Fruit fly (Drosophila melanogaster): ENCODE data around the gene CG8032.

The CG8032 gene

dm6 chr3R:8670529-8671491 lies 6.9 kb downstream of the CG8032 start, which contains the start of gene p (continued):
- TF ChIP-seq fd96Cb (tag; optimal IDR thresholded peaks at IDR 0.05) (no peak), hkb (optimal IDR thresholded peaks at IDR 0.05) (no peak), hkb (GFP tag; IDR thresholded peaks at IDR 0.05) (peak; percentile 55; the same call in 1 of the 2 replicates), knrl (GFP tag; IDR thresholded peaks at IDR 0.05; ENCODE audit: partially characterized antibody) (no peak), h (optimal IDR thresholded peaks at IDR 0.05) (no peak), CG8924 (tag; optimal IDR thresholded peaks at IDR 0.05) (peak; percentile 21), HmgZ (tag; optimal IDR thresholded peaks at IDR 0.05) (peak; percentile 37), CG9727 (GFP tag; optimal IDR thresholded peaks at IDR 0.05) (peak; percentile 37), CG4424 (GFP tag; optimal IDR thresholded peaks at IDR 0.05) (peak; percentile 34), CG15514 (GFP tag; optimal IDR thresholded peaks at IDR 0.05) (peak; percentile 4), CG8290 (GFP tag; optimal IDR thresholded peaks at IDR 0.05) (peak; percentile 57), CG8290 (tag; optimal IDR thresholded peaks at IDR 0.05) (peak in 1 of 2 experiments; percentile 71), ash1 (GFP tag; optimal IDR thresholded peaks at IDR 0.05) (no peak), CG34422 (GFP tag; IDR thresholded peaks at IDR 0.05) (no peak), CG10431 (GFP tag; optimal IDR thresholded peaks at IDR 0.05) (peak; percentile 59), HHEX (GFP tag; optimal IDR thresholded peaks at IDR 0.05) (peak; percentile 54), pum (GFP tag; optimal IDR thresholded peaks at IDR 0.05) (peak; percentile 43), ci (GFP tag; IDR thresholded peaks at IDR 0.05) (peak; percentile 66; the same call in 1 of the 3 replicates), NFAT (GFP tag; IDR thresholded peaks at IDR 0.05) (no peak), Xrp1 (GFP tag; IDR thresholded peaks at IDR 0.05) (peak; percentile 66), Hsf (GFP tag; optimal IDR thresholded peaks at IDR 0.05) (peak; percentile 50), CG16813 (GFP tag; IDR thresholded peaks at IDR 0.05; ENCODE audit: partially characterized antibody) (no peak), CG4360 (GFP tag; IDR thresholded peaks at IDR 0.05) (no peak), CG12219 (GFP tag; optimal IDR thresholded peaks at IDR 0.05) (peak; percentile 3), CG7786 (GFP tag; optimal IDR thresholded peaks at IDR 0.05) (peak; percentile 25), tgo (GFP tag; IDR thresholded peaks at IDR 0.05) (no peak), trem (tag; optimal IDR thresholded peaks at IDR 0.05) (peak; percentile 19), CG17328 (GFP tag; IDR thresholded peaks at IDR 0.05) (0 out of 2 replicates have a peak, but pooled peaks have one; percentile 22), emc (GFP tag; optimal IDR thresholded peaks at IDR 0.05) (peak; percentile 22), CG15479 (GFP tag; optimal IDR thresholded peaks at IDR 0.05) (peak; percentile 68), NfI (GFP tag; optimal IDR thresholded peaks at IDR 0.05) (peak; percentile 10), pan (optimal IDR thresholded peaks at IDR 0.05) (no peak), pan (GFP tag; optimal IDR thresholded peaks at IDR 0.05 in 1 of 2, IDR thresholded peaks at IDR 0.05 in 1 of 2) (peak in 1 of 2 experiments; percentile 45), CG11247 (GFP tag; IDR thresholded peaks at IDR 0.05) (no peak), pfk (GFP tag; optimal IDR thresholded peaks at IDR 0.05) (peak; percentile 30), ssp (GFP tag; IDR thresholded peaks at IDR 0.05) (no peak), CG14667 (GFP tag; IDR thresholded peaks at IDR 0.05) (no peak), az2 (GFP tag; optimal IDR thresholded peaks at IDR 0.05) (peak; percentile 26), tup (GFP tag; optimal IDR thresholded peaks at IDR 0.05) (no peak), CG15696 (tag; optimal IDR thresholded peaks at IDR 0.05) (peak; percentile 40), dati (GFP tag; IDR thresholded peaks at IDR 0.05) (no peak), Mrtf (GFP tag; IDR thresholded peaks at IDR 0.05) (no peak), Oli (tag; optimal IDR thresholded peaks at IDR 0.05) (peak; percentile 17), CG1603 (tag; optimal IDR thresholded peaks at IDR 0.05) (peak; percentile 18), CG9932 (GFP tag; IDR thresholded peaks at IDR 0.05) (peak; percentile 51), CG2120 (GFP tag; optimal IDR thresholded peaks at IDR 0.05) (peak; percentile 66), run (tag; optimal IDR thresholded peaks at IDR 0.05) (peak; percentile 68), Atf-2 (GFP tag; optimal IDR thresholded peaks at IDR 0.05) (no peak), CG3726 (GFP tag; IDR thresholded peaks at IDR 0.05) (no peak), CG2116 (GFP tag; optimal IDR thresholded peaks at IDR 0.05) (no peak)
